Worm (Caenorhabditis elegans) whole organism, late embryonic: ENCODE data around the gene ced-9.

ENCODE experiments used
- Y22D7AL.16 ChIP-seq: sonication (generic microtip); optimal IDR thresholded peaks from 2 replicates; lab custom pipeline; 2016; ENCODE audit warnings: missing genetic modification characterization, missing compliant biosample characterization
- ceh-30 ChIP-seq: fragments of 150-350 bp; optimal IDR thresholded peaks from 2 replicates; lab custom pipeline; 2014; ENCODE audit warnings: missing biosample characterization, missing genetic modification characterization

ce11 chrIII:10379632-10380031, 44.7 kb downstream of the ced-9 start:
- TF ChIP-seq Y22D7AL.16 (tag; lab: Kevin White, UChicago) (no peak), ceh-30 (no peak)
